Worm (Caenorhabditis elegans) whole organism, L2 larva: Measurements from ENCODE around the gene ZC506.1.
A peak's percentile ranks its signal among the peaks of the same experiment; 100 is the strongest.

Experiments used
- C34F6.9 ChIP-seq: fragments of 150-350 bp; optimal IDR thresholded peaks from 2 replicates; lab custom pipeline; 2014; ENCODE audit warnings: missing biosample characterization, missing genetic modification characterization
- F13H6.1 ChIP-seq: sonication (generic microtip); optimal IDR thresholded peaks from 2 replicates; lab custom pipeline; 2016; ENCODE audit warnings: missing genetic modification characterization, missing compliant biosample characterization
- Y55F3AM.14 ChIP-seq: fragments of 200-800 bp; sonication (Bioruptor generic); optimal IDR thresholded peaks from 2 replicates; lab custom pipeline; 2018; ENCODE audit warnings: mild to moderate bottlenecking, missing genetic modification characterization, missing compliant biosample characterization
- ZK546.5 ChIP-seq: sonication (generic microtip); optimal IDR thresholded peaks from 2 replicates; lab custom pipeline; 2017; ENCODE audit warnings: missing biosample characterization, missing genetic modification characterization
- alr-1 ChIP-seq: fragments of 150-350 bp; optimal IDR thresholded peaks from 2 replicates; lab custom pipeline; 2014; ENCODE audit warnings: missing biosample characterization, missing genetic modification characterization
- aly-2 ChIP-seq: fragments of 150-350 bp; optimal IDR thresholded peaks from 2 replicates; lab custom pipeline; 2014; ENCODE audit warnings: missing biosample characterization, missing genetic modification characterization
- ama-1 ChIP-seq: fragments of 150-350 bp; optimal IDR thresholded peaks from 2 replicates; lab custom pipeline; 2018; ENCODE audit warnings: inconsistent platforms
- blmp-1 ChIP-seq: sonication (generic microtip); optimal IDR thresholded peaks from 2 replicates; lab custom pipeline; 2017; ENCODE audit warnings: missing genetic modification characterization, mild to moderate bottlenecking, missing compliant biosample characterization, antibody characterized with exemption, moderate library complexity; ENCODE audit not compliant: insufficient read depth
- ceh-82 ChIP-seq: fragments of 150-350 bp; optimal IDR thresholded peaks from 2 replicates; lab custom pipeline; 2014; ENCODE audit warnings: missing biosample characterization, missing genetic modification characterization
- crh-2 ChIP-seq: sonication (generic microtip); optimal IDR thresholded peaks from 2 replicates; lab custom pipeline; 2017; ENCODE audit warnings: missing biosample characterization, missing genetic modification characterization
- dmd-4 ChIP-seq: sonication (generic microtip); optimal IDR thresholded peaks from 2 replicates; lab custom pipeline; 2017; ENCODE audit warnings: missing biosample characterization, missing genetic modification characterization
- elt-1 ChIP-seq: fragments of 150-350 bp; optimal IDR thresholded peaks from 2 replicates; lab custom pipeline; 2014; ENCODE audit warnings: missing biosample characterization, missing genetic modification characterization
- elt-3 ChIP-seq: sonication (generic microtip); optimal IDR thresholded peaks from 2 replicates; lab custom pipeline; 2017; ENCODE audit warnings: missing biosample characterization, missing genetic modification characterization
- fos-1 ChIP-seq: fragments of 150-350 bp; optimal IDR thresholded peaks from 2 replicates; lab custom pipeline; 2014; ENCODE audit warnings: missing biosample characterization, missing genetic modification characterization
- gmeb-1 ChIP-seq: fragments of 150-350 bp; optimal IDR thresholded peaks from 2 replicates; lab custom pipeline; 2014; ENCODE audit warnings: missing biosample characterization, missing genetic modification characterization
- lin-13 ChIP-seq: fragments of 150-350 bp; optimal IDR thresholded peaks from 2 replicates; lab custom pipeline; 2014; ENCODE audit warnings: missing biosample characterization, missing genetic modification reagents, missing genetic modification characterization
- lin-39 ChIP-seq: fragments of 150-350 bp; optimal IDR thresholded peaks from 2 replicates; lab custom pipeline; 2014; ENCODE audit warnings: missing biosample characterization, missing genetic modification reagents, missing genetic modification characterization
- lsy-2 ChIP-seq, 2 experiments: fragments of 150-350 bp in 1 of 2; sonication (generic microtip) in 1 of 2; optimal IDR thresholded peaks; 2 replicates each; lab custom pipeline; 2014 to 2017; ENCODE audit warnings: missing biosample characterization in 2 of 2, missing genetic modification characterization in 2 of 2
- mab-5 ChIP-seq: fragments of 150-350 bp; optimal IDR thresholded peaks from 2 replicates; lab custom pipeline; 2014; ENCODE audit warnings: missing biosample characterization, missing genetic modification characterization
- mbf-1 ChIP-seq: sonication (generic microtip); optimal IDR thresholded peaks from 2 replicates; lab custom pipeline; 2017; ENCODE audit warnings: missing biosample characterization, missing genetic modification characterization
- mdl-1 ChIP-seq, 2 experiments: fragments of 150-350 bp in 1 of 2; sonication (generic microtip) in 1 of 2; optimal IDR thresholded peaks; 2 replicates each; lab custom pipeline; 2017; ENCODE audit warnings: missing biosample characterization in 2 of 2, missing genetic modification characterization in 2 of 2
- nhr-11 ChIP-seq: fragments of 150-350 bp; optimal IDR thresholded peaks from 2 replicates; lab custom pipeline; 2014; ENCODE audit warnings: missing biosample characterization, missing genetic modification characterization
- nhr-12 ChIP-seq: fragments of 150-350 bp; optimal IDR thresholded peaks from 2 replicates; lab custom pipeline; 2014; ENCODE audit warnings: missing biosample characterization, missing genetic modification characterization
- nhr-129 ChIP-seq: fragments of 150-350 bp; optimal IDR thresholded peaks from 2 replicates; lab custom pipeline; 2014; ENCODE audit warnings: missing biosample characterization, missing genetic modification characterization
- nhr-21 ChIP-seq: fragments of 150-350 bp; optimal IDR thresholded peaks from 2 replicates; lab custom pipeline; 2014; ENCODE audit warnings: missing biosample characterization, missing genetic modification characterization
- nhr-6 ChIP-seq: fragments of 150-350 bp; optimal IDR thresholded peaks from 2 replicates; lab custom pipeline; 2014; ENCODE audit warnings: missing biosample characterization, missing genetic modification characterization
- nhr-77 ChIP-seq: fragments of 150-350 bp; optimal IDR thresholded peaks from 2 replicates; lab custom pipeline; 2014; ENCODE audit warnings: missing biosample characterization, missing genetic modification characterization
- peb-1 ChIP-seq: fragments of 150-350 bp; optimal IDR thresholded peaks from 2 replicates; lab custom pipeline; 2014; ENCODE audit warnings: missing biosample characterization, missing genetic modification characterization
- sem-4 ChIP-seq: fragments of 150-350 bp; optimal IDR thresholded peaks from 2 replicates; lab custom pipeline; 2014; ENCODE audit warnings: missing biosample characterization, missing genetic modification reagents, missing genetic modification characterization
- skn-1 ChIP-seq: sonication (generic microtip); optimal IDR thresholded peaks from 2 replicates; lab custom pipeline; 2017; ENCODE audit warnings: missing biosample characterization, missing genetic modification characterization
- sma-3 ChIP-seq: sonication (generic microtip); optimal IDR thresholded peaks from 2 replicates; lab custom pipeline; 2016; ENCODE audit warnings: missing genetic modification reagents, missing genetic modification characterization, missing compliant biosample characterization
- sma-9 ChIP-seq, 2 experiments: fragments of 150-350 bp in 1 of 2; sonication (generic microtip) in 1 of 2; optimal IDR thresholded peaks; 2 replicates each; lab custom pipeline; 2014 to 2016; ENCODE audit warnings: missing genetic modification characterization in 2 of 2, mild to moderate bottlenecking in 1 of 2, missing biosample characterization in 1 of 2, missing compliant biosample characterization in 1 of 2, missing genetic modification reagents in 1 of 2, moderate library complexity in 1 of 2
- snpc-4 ChIP-seq: fragments of 150-350 bp; optimal IDR thresholded peaks from 2 replicates; lab custom pipeline; 2014; ENCODE audit warnings: missing biosample characterization, missing genetic modification characterization
- unc-39 ChIP-seq: fragments of 150-350 bp; optimal IDR thresholded peaks from 2 replicates; lab custom pipeline; 2014; ENCODE audit warnings: missing biosample characterization, missing genetic modification characterization
- unc-55 ChIP-seq: fragments of 150-350 bp; sonication (generic microtip); optimal IDR thresholded peaks from 3 replicates; lab custom pipeline; 2014; ENCODE audit warnings: missing biosample characterization, missing genetic modification reagents, missing genetic modification characterization
- unc-62 ChIP-seq: fragments of 150-350 bp; optimal IDR thresholded peaks from 2 replicates; lab custom pipeline; 2014; ENCODE audit warnings: missing biosample characterization, missing genetic modification reagents, missing genetic modification characterization
- zag-1 ChIP-seq: fragments of 150-350 bp; optimal IDR thresholded peaks from 2 replicates; lab custom pipeline; 2014; ENCODE audit warnings: missing biosample characterization, missing genetic modification characterization
- ztf-1 ChIP-seq: fragments of 200-800 bp; sonication (Bioruptor generic); conservative IDR thresholded peaks from 2 replicates; pipeline ENCODE4 v1.3.6; 2022; ENCODE audit warnings: missing genetic modification characterization, missing compliant biosample characterization
- ztf-11 ChIP-seq: sonication (generic microtip); optimal IDR thresholded peaks from 2 replicates; lab custom pipeline; 2017; ENCODE audit warnings: missing biosample characterization, missing genetic modification characterization

The ZC506.1 gene

ce11 chrX:9987166-9987565, 28.4 kb downstream of the ZC506.1 start:
- TF ChIP-seq crh-2 (no peak), unc-62 (no peak), sma-9 (GFP tag; optimal IDR thresholded peaks at IDR 0.05; lab: Kevin White, UChicago) (no peak), sma-9 (tag; optimal IDR thresholded peaks at IDR 0.05; lab: Kevin White, UChicago) (no peak)

DNA sequence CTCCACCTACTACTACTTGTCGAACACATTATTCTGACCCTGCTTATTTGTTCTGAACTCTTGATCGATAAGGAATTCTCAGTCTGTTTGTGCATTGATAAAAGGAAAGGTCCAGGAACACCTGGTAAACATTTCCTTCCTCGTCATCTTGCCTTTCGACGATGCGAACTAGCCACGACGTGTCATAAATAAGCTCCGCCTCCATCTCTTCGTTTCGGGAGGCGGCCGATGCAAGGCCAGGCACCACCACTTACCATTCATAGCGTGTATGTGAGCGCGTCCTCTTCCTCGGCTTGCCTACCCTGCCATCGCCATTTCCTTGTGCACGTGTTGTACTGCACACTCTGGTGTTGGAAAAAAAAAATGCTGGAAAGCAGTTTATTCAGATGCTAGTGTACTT, 30.1 kb downstream of the ZC506.1 start:
- TF ChIP-seq alr-1 (tag; lab: Kevin White, UChicago): no peak
- peak; percentile 15 for TF ChIP-seq snpc-4 (tag; lab: Kevin White, UChicago)

DNA sequence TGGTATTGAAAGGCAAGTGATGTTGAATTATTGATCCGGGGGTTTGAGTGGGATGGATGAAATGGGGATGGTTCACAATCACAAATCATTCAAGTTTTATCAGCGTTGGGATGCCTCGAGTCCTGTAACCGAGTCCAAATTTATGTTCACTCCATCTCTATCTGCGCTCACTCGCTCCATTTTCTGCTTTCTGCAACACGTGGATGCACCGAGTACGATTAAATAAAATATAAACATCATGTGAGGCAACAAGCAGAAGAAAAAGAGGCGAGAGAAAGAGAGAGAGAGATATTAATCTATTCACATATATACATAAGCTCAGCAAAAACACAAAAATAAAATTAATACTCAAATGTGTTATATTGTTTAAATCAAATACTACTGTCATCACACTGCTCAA, 34.3 kb downstream of the ZC506.1 start:
- no peak for TF ChIP-seq nhr-21 (tag; lab: Kevin White, UChicago)
- no peak for TF ChIP-seq nhr-77 (tag; lab: Kevin White, UChicago)
- no peak for TF ChIP-seq ama-1 (lab: Kevin White, UChicago)
- peak; percentile 55 for TF ChIP-seq nhr-129
- TF ChIP-seq ztf-11 (tag; lab: Kevin White, UChicago): no peak
- no peak for TF ChIP-seq dmd-4 (tag; lab: Kevin White, UChicago)
- no peak for TF ChIP-seq unc-39 (tag; lab: Kevin White, UChicago)
- no peak for TF ChIP-seq crh-2
- TF ChIP-seq lin-13 (GFP tag; lab: Kevin White, UChicago): no peak
- no peak for TF ChIP-seq blmp-1 (tag; lab: Kevin White, UChicago)
- no peak for TF ChIP-seq nhr-12 (tag; lab: Kevin White, UChicago)
- peak; percentile 38 for TF ChIP-seq sma-9 (GFP tag; optimal IDR thresholded peaks at IDR 0.05; lab: Kevin White, UChicago)
- TF ChIP-seq sma-9 (tag; optimal IDR thresholded peaks at IDR 0.05; lab: Kevin White, UChicago): no peak
- no peak for TF ChIP-seq mab-5
- TF ChIP-seq sma-3 (GFP tag; lab: Kevin White, UChicago): no peak
- TF ChIP-seq C34F6.9 (tag; lab: Kevin White, UChicago): no peak
- no peak for TF ChIP-seq peb-1

- TF ChIP-seq mbf-1 (tag; lab: Kevin White, UChicago): no peak
- TF ChIP-seq alr-1 (tag; lab: Kevin White, UChicago): no peak
- no peak for TF ChIP-seq sem-4 (tag; lab: Kevin White, UChicago)
- TF ChIP-seq fos-1: peak; percentile 46
- TF ChIP-seq ZK546.5: no peak
- TF ChIP-seq skn-1 (tag; lab: Kevin White, UChicago): no peak
- TF ChIP-seq nhr-21 (tag; lab: Kevin White, UChicago): no peak
Observed at ce11 chrX:9997344-9997743, 38.6 kb downstream of the ZC506.1 start.

ce11 chrX:9999192-9999591, 40.4 kb downstream of the ZC506.1 start, which contains the start of gene grk-1:
grk-1 (minus strand) TSS chrX:9999208.
- TF ChIP-seq zag-1 (tag; lab: Kevin White, UChicago): no peak
- peak; percentile 31 for TF ChIP-seq nhr-129
- peak; percentile 1 for TF ChIP-seq unc-55 (GFP tag; lab: Kevin White, UChicago)
- TF ChIP-seq, all 48 proteins: peak for 2

DNA sequence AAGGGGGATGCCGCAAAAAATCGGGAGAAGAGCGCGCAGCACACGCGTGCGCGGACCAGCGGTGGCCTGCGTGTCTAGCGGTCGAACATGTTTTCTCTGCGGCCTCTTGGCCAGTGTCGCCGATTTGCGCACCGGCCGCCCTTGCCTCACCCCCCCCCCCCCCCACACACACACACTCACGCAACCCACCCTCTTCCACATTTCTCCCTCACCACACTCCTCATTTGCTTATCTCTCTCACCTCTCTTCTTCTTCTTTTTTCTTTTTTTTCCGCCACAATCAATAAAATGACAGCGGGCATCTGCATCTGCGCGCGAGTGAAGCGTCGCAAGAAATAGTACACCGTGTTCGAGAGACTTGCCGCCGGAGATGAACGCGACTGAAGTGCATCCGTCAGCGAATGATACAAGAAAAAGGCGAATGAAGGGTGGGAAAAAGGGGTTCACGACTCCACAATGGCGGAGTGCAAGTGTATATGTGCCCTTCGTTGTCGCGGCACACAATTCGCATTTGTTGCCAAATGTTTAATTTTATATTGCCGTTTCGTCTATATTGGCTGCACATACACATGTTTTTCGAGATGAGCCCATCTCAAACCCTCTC, 40.9 kb downstream of the ZC506.1 start:
- TF ChIP-seq elt-1 (tag; lab: Kevin White, UChicago) (no peak), lin-39 (tag; lab: Kevin White, UChicago) (no peak), elt-3 (no peak), gmeb-1 (peak; percentile 58), aly-2 (tag; lab: Kevin White, UChicago) (no peak), mdl-1 (tag; optimal IDR thresholded peaks at IDR 0.05; lab: Kevin White, UChicago) (peak; percentile 49 to 71), sma-9 (GFP tag; optimal IDR thresholded peaks at IDR 0.05; lab: Kevin White, UChicago) (peak; percentile 63), sma-9 (tag; optimal IDR thresholded peaks at IDR 0.05; lab: Kevin White, UChicago) (no peak), F13H6.1 (tag; lab: Kevin White, UChicago) (peak; percentile 87), ztf-1 (GFP tag; lab: Robert Waterston, UW) (no peak), nhr-12 (tag; lab: Kevin White, UChicago) (no peak), lsy-2 (tag; optimal IDR thresholded peaks at IDR 0.05; lab: Kevin White, UChicago) (peak; percentile 58 to 71), crh-2 (peak; percentile 77), nhr-6 (tag; lab: Kevin White, UChicago) (peak; percentile 68), unc-62 (no peak), sem-4 (tag; lab: Kevin White, UChicago) (peak; percentile 86), nhr-11 (tag; lab: Kevin White, UChicago) (no peak), mbf-1 (tag; lab: Kevin White, UChicago) (no peak), alr-1 (tag; lab: Kevin White, UChicago) (no peak), sma-3 (GFP tag; lab: Kevin White, UChicago) (peak; percentile 62), lin-13 (GFP tag; lab: Kevin White, UChicago) (peak; percentile 44), nhr-21 (tag; lab: Kevin White, UChicago) (peak; percentile 68), snpc-4 (tag; lab: Kevin White, UChicago) (no peak), skn-1 (tag; lab: Kevin White, UChicago) (no peak), zag-1 (tag; lab: Kevin White, UChicago) (no peak), ceh-82 (tag; lab: Kevin White, UChicago) (peak; percentile 32), ama-1 (lab: Kevin White, UChicago) (no peak), blmp-1 (tag; lab: Kevin White, UChicago) (no peak), nhr-77 (tag; lab: Kevin White, UChicago) (no peak), unc-39 (tag; lab: Kevin White, UChicago) (no peak), peb-1 (peak; percentile 83), Y55F3AM.14 (GFP tag; lab: Kevin White, UChicago) (peak; percentile 93)
